Worm (Caenorhabditis elegans) whole organism, L3 larva: ENCODE results near the gene ajm-1.

Experiments used
- R02D3.7 ChIP-seq: fragments of 150-350 bp; optimal IDR thresholded peaks from 2 replicates; lab custom pipeline; 2014; ENCODE audit warnings: missing biosample characterization, missing genetic modification characterization
- aly-2 ChIP-seq: fragments of 150-350 bp; optimal IDR thresholded peaks from 2 replicates; lab custom pipeline; 2014; ENCODE audit warnings: missing biosample characterization, missing genetic modification characterization
- ceh-16 ChIP-seq: sonication (generic microtip); optimal IDR thresholded peaks from 2 replicates; lab custom pipeline; 2017; ENCODE audit warnings: missing biosample characterization, missing genetic modification characterization
- ceh-82 ChIP-seq: fragments of 150-350 bp; optimal IDR thresholded peaks from 2 replicates; lab custom pipeline; 2014; ENCODE audit warnings: missing biosample characterization, missing genetic modification characterization
- ceh-9 ChIP-seq: sonication (generic microtip); optimal IDR thresholded peaks from 2 replicates; lab custom pipeline; 2018; ENCODE audit warnings: missing biosample characterization, missing genetic modification characterization
- daf-12 ChIP-seq: fragments of 150-350 bp; optimal IDR thresholded peaks from 2 replicates; lab custom pipeline; 2014; ENCODE audit warnings: missing biosample characterization, missing genetic modification reagents, missing genetic modification characterization
- egl-5 ChIP-seq: fragments of 150-350 bp; optimal IDR thresholded peaks from 2 replicates; lab custom pipeline; 2017; ENCODE audit warnings: missing biosample characterization, missing genetic modification reagents, missing genetic modification characterization, inconsistent platforms
- elt-2 ChIP-seq: sonication (generic microtip); optimal IDR thresholded peaks from 2 replicates; lab custom pipeline; 2016; ENCODE audit warnings: missing genetic modification reagents, mild to moderate bottlenecking, missing genetic modification characterization, missing compliant biosample characterization
- eor-1 ChIP-seq, 2 experiments: fragments of 150-350 bp; optimal IDR thresholded peaks; 2 replicates each; lab custom pipeline; 2014 to 2018; ENCODE audit warnings: missing biosample characterization in 2 of 2, missing genetic modification characterization in 2 of 2
- fkh-2 ChIP-seq: fragments of 150-350 bp; optimal IDR thresholded peaks from 2 replicates; lab custom pipeline; 2014; ENCODE audit warnings: missing biosample characterization, missing genetic modification reagents, missing genetic modification characterization
- hmg-11 ChIP-seq: sonication (generic microtip); optimal IDR thresholded peaks from 2 replicates; lab custom pipeline; 2016; ENCODE audit warnings: missing genetic modification characterization, missing compliant biosample characterization
- lin-15B ChIP-seq: fragments of 150-350 bp; optimal IDR thresholded peaks from 2 replicates; lab custom pipeline; 2014; ENCODE audit warnings: missing biosample characterization, missing genetic modification characterization
- lin-39 ChIP-seq: fragments of 150-350 bp; optimal IDR thresholded peaks from 2 replicates; lab custom pipeline; 2018; ENCODE audit warnings: missing biosample characterization, missing genetic modification reagents, missing genetic modification characterization
- lsy-12 ChIP-seq: sonication (generic microtip); optimal IDR thresholded peaks from 2 replicates; lab custom pipeline; 2016; ENCODE audit warnings: mild to moderate bottlenecking, missing genetic modification characterization, missing compliant biosample characterization
- mml-1 ChIP-seq: fragments of 150-350 bp; sonication (generic microtip); optimal IDR thresholded peaks from 3 replicates; lab custom pipeline; 2014; ENCODE audit warnings: missing biosample characterization, missing genetic modification characterization
- nhr-25 ChIP-seq: sonication (generic microtip); optimal IDR thresholded peaks from 2 replicates; lab custom pipeline; 2017; ENCODE audit warnings: missing biosample characterization, missing genetic modification characterization
- nhr-28 ChIP-seq: fragments of 150-350 bp; optimal IDR thresholded peaks from 2 replicates; lab custom pipeline; 2014; ENCODE audit warnings: missing biosample characterization, missing genetic modification characterization
- nhr-67 ChIP-seq: fragments of 150-350 bp; optimal IDR thresholded peaks from 2 replicates; lab custom pipeline; 2014; ENCODE audit warnings: missing biosample characterization, missing genetic modification characterization
- pha-4 ChIP-seq: fragments of 150-350 bp; optimal IDR thresholded peaks from 2 replicates; lab custom pipeline; 2014; ENCODE audit warnings: missing biosample characterization, missing genetic modification reagents, missing genetic modification characterization
- pqm-1 ChIP-seq: fragments of 150-350 bp; optimal IDR thresholded peaks from 2 replicates; lab custom pipeline; 2017; ENCODE audit warnings: missing biosample characterization, missing genetic modification characterization, inconsistent platforms
- skn-1 ChIP-seq: fragments of 150-350 bp; optimal IDR thresholded peaks from 2 replicates; lab custom pipeline; 2014; ENCODE audit warnings: missing biosample characterization, missing genetic modification characterization
- snpc-4 ChIP-seq: fragments of 150-350 bp; optimal IDR thresholded peaks from 2 replicates; lab custom pipeline; 2014; ENCODE audit warnings: missing biosample characterization, missing genetic modification characterization
- ztf-4 ChIP-seq: fragments of 150-350 bp; optimal IDR thresholded peaks from 2 replicates; lab custom pipeline; 2014; ENCODE audit warnings: missing biosample characterization, missing genetic modification characterization

The ajm-1 gene

ce11 chrX:9154216-9154615, 71.5 kb downstream of the ajm-1 start, which contains the start of gene B0563.7:
TSS of gene B0563.7 (minus strand) at chrX:9154316.
- no peak for TF ChIP-seq ceh-16 (tag; lab: Kevin White, UChicago)
- no peak for TF ChIP-seq aly-2

DNA sequence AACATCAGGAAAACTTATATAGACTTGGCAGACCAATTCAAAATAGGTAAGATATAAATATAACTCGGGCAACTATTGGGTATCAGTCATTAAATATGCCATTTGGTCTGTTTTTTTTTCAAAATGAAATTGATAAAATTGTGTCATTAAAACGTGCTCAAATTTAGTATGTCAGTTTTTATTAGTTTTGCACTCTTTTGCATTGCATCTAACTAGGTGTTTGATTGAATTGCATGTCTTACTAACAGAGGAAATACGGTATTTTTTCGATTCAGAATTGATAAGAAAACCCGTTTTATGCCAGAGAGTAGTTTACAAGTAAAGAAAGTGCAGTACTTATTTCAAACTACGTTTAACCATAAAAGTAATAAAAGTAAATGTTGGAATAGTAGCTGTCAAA, 73.0 kb downstream of the ajm-1 start:
- TF ChIP-seq nhr-28 (tag; lab: Kevin White, UChicago) (no peak), elt-2 (tag; lab: Kevin White, UChicago) (peak; percentile 42), pqm-1 (tag; lab: Kevin White, UChicago) (peak; percentile 17), ztf-4 (no peak), R02D3.7 (tag; lab: Kevin White, UChicago) (no peak), fkh-2 (tag; lab: Kevin White, UChicago) (no peak), mml-1 (tag; lab: Kevin White, UChicago) (no peak), lsy-12 (no peak), skn-1 (tag; lab: Kevin White, UChicago) (no peak), hmg-11 (tag; lab: Kevin White, UChicago) (no peak)

- no peak for TF ChIP-seq ceh-82
- TF ChIP-seq lin-39, result peak; percentile 33
- TF ChIP-seq snpc-4 (tag; lab: Kevin White, UChicago), result no peak
- TF ChIP-seq egl-5 (tag; lab: Kevin White, UChicago), result peak; percentile 50
- TF ChIP-seq fkh-2 (tag; lab: Kevin White, UChicago), result no peak
Observed at ce11 chrX:9161253-9161904, 78.6 kb downstream of the ajm-1 start.

DNA sequence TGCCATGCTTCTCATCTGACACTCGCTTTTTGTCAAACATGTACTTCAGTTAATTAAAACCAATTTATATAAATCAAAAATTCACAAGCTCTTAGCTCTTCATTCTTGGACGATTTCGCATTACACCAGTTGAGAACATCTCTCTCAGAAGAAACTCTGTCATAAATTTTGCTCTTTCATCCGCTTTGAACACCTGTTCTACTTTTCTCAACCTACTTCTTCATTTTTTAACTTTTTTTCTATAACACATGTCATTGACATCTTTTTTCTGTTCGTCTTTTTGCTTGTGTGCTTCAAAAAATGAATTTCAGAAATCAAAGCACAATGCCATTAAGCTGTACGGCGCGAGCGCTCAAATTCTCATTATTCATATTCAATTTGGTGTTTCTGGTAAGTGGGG, 80.1 kb downstream of the ajm-1 start, which contains the start of gene tsp-11:
TSS of gene tsp-11 (plus strand) at position 301 of the 400 bp plus-strand sequence.
- TF ChIP-seq ceh-9 (tag; lab: Kevin White, UChicago) (no peak), lin-15B (no peak), daf-12 (tag; lab: Kevin White, UChicago) (no peak), nhr-25 (tag; lab: Kevin White, UChicago) (no peak), nhr-67 (tag; lab: Kevin White, UChicago) (no peak), aly-2 (no peak), pha-4 (tag; lab: Kevin White, UChicago) (no peak), eor-1 (tag; optimal IDR thresholded peaks at IDR 0.05; lab: Kevin White, UChicago) (no peak), ceh-82 (no peak)
